Worm (Caenorhabditis elegans) whole organism, L4 larva: ENCODE measurements around the gene fipr-29.
A peak's percentile ranks its signal among the peaks of the same experiment; 100 is the strongest.

Source experiments
- F44E2.7 ChIP-seq: fragments of 200-800 bp; sonication (Bioruptor generic); IDR thresholded peaks from 2 replicates; pipeline ENCODE4 v2.1.2; 2022; ENCODE audit warnings: missing genetic modification characterization, missing compliant biosample characterization
- R02D3.7 ChIP-seq: fragments of 150-350 bp; sonication (generic microtip); optimal IDR thresholded peaks from 3 replicates; lab custom pipeline; 2014; ENCODE audit warnings: missing biosample characterization, missing genetic modification characterization
- T26A8.4 ChIP-seq: fragments of 200-800 bp; sonication (Bioruptor generic); IDR thresholded peaks from 2 replicates; pipeline ENCODE4 v1.3.6; 2022; ENCODE audit warnings: missing genetic modification characterization, missing compliant biosample characterization
- ZK337.2 ChIP-seq: fragments of 200-800 bp; sonication (Bioruptor generic); IDR thresholded peaks from 2 replicates; pipeline ENCODE4 v1.3.6; 2022; ENCODE audit warnings: missing genetic modification reagents, missing genetic modification characterization, missing compliant biosample characterization
- aha-1 ChIP-seq: fragments of 150-350 bp; peaks from one replicate; lab custom pipeline; 2014; ENCODE audit warnings: missing biosample characterization, missing genetic modification characterization
- aly-2 ChIP-seq: sonication (generic microtip); optimal IDR thresholded peaks from 2 replicates; lab custom pipeline; 2018; ENCODE audit warnings: missing biosample characterization, missing genetic modification characterization
- arid-1 ChIP-seq: fragments of 200-800 bp; sonication (Bioruptor generic); conservative IDR thresholded peaks from 2 replicates; pipeline ENCODE4 v1.3.6; 2022; ENCODE audit warnings: missing genetic modification reagents, missing genetic modification characterization, missing compliant biosample characterization
- ceh-28 ChIP-seq: fragments of 150-350 bp; optimal IDR thresholded peaks from 2 replicates; lab custom pipeline; 2014; ENCODE audit warnings: missing biosample characterization, missing genetic modification reagents, missing genetic modification characterization
- ceh-44 ChIP-seq: fragments of 200-800 bp; sonication (Bioruptor generic); IDR thresholded peaks from 2 replicates; pipeline ENCODE4 v1.3.6; 2022; ENCODE audit warnings: missing genetic modification reagents, missing genetic modification characterization, missing compliant biosample characterization
- ces-1 ChIP-seq: fragments of 150-350 bp; sonication (generic microtip); optimal IDR thresholded peaks from 4 replicates; lab custom pipeline; 2014; ENCODE audit warnings: missing biosample characterization, missing genetic modification reagents, missing genetic modification characterization
- dmd-6 ChIP-seq: fragments of 200-800 bp; sonication (Bioruptor generic); IDR thresholded peaks from 2 replicates; pipeline ENCODE4 v1.3.6; 2022; ENCODE audit warnings: missing genetic modification reagents, missing genetic modification characterization, missing compliant biosample characterization
- dpl-1 ChIP-seq: fragments of 150-350 bp; optimal IDR thresholded peaks from 2 replicates; lab custom pipeline; 2014; ENCODE audit warnings: missing biosample characterization, missing genetic modification reagents, missing genetic modification characterization
- duxl-1 ChIP-seq: sonication (generic microtip); optimal IDR thresholded peaks from 2 replicates; lab custom pipeline; 2016; ENCODE audit warnings: mild to moderate bottlenecking, missing genetic modification characterization, moderate library complexity, missing compliant biosample characterization; ENCODE audit not compliant: poor library complexity
- dve-1 ChIP-seq: sonication (generic microtip); optimal IDR thresholded peaks from 2 replicates; lab custom pipeline; 2017; ENCODE audit warnings: antibody characterized with exemption, mild to moderate bottlenecking, missing genetic modification characterization, missing compliant biosample characterization; ENCODE audit not compliant: insufficient read depth
- hif-1 ChIP-seq, 2 experiments: sonication (generic microtip); optimal IDR thresholded peaks; 2 replicates each; lab custom pipeline; 2016 to 2017; ENCODE audit warnings: missing compliant biosample characterization in 2 of 2, missing genetic modification characterization in 2 of 2, missing genetic modification reagents in 2 of 2, missing genotype in 2 of 2, mild to moderate bottlenecking in 1 of 2
- hlh-30 ChIP-seq: sonication (generic microtip); optimal IDR thresholded peaks from 2 replicates; lab custom pipeline; 2017; ENCODE audit warnings: antibody characterized with exemption, mild to moderate bottlenecking, missing genetic modification characterization, missing compliant biosample characterization; ENCODE audit not compliant: insufficient read depth
- jun-1 ChIP-seq: fragments of 150-350 bp; optimal IDR thresholded peaks from 2 replicates; lab custom pipeline; 2014; ENCODE audit warnings: missing biosample characterization, missing genetic modification reagents, missing genetic modification characterization
- lin-29 ChIP-seq: fragments of 200-800 bp; sonication (Bioruptor generic); IDR thresholded peaks from 2 replicates; pipeline ENCODE4 v1.3.6; 2022; ENCODE audit warnings: missing genetic modification reagents, missing genetic modification characterization, missing compliant biosample characterization
- lin-38 ChIP-seq: fragments of 200-800 bp; sonication (Bioruptor generic); IDR thresholded peaks from 2 replicates; pipeline ENCODE4 v1.3.6; 2022; ENCODE audit warnings: missing genetic modification reagents, missing genetic modification characterization, missing compliant biosample characterization
- lsy-2 ChIP-seq, 2 experiments: fragments of 150-350 bp in 1 of 2; sonication (generic microtip) in 1 of 2; optimal IDR thresholded peaks; 2 replicates each; lab custom pipeline; 2014 to 2017; ENCODE audit warnings: missing biosample characterization in 2 of 2, missing genetic modification characterization in 2 of 2
- mdl-1 ChIP-seq, 2 experiments: fragments of 150-350 bp in 1 of 2; sonication (generic microtip) in 1 of 2; optimal IDR thresholded peaks; 2 replicates each; lab custom pipeline; 2014 to 2017; ENCODE audit warnings: missing biosample characterization in 2 of 2, missing genetic modification characterization in 2 of 2
- mdt-29 ChIP-seq: fragments of 200-800 bp; sonication (Bioruptor generic); IDR thresholded peaks from 2 replicates; pipeline ENCODE4 v1.3.6; 2022; ENCODE audit warnings: missing genetic modification reagents, missing genetic modification characterization, missing compliant biosample characterization
- nhr-10 ChIP-seq: fragments of 150-350 bp; optimal IDR thresholded peaks from 2 replicates; lab custom pipeline; 2014; ENCODE audit warnings: missing biosample characterization, missing genetic modification characterization
- nhr-102 ChIP-seq: sonication (generic microtip); optimal IDR thresholded peaks from 2 replicates; lab custom pipeline; 2016; ENCODE audit warnings: mild to moderate bottlenecking, missing genetic modification characterization, moderate library complexity, missing compliant biosample characterization
- nhr-111 ChIP-seq: fragments of 200-800 bp; sonication (Bioruptor generic); optimal IDR thresholded peaks from 2 replicates; lab custom pipeline; 2018; ENCODE audit warnings: mild to moderate bottlenecking, missing genetic modification characterization, missing compliant biosample characterization
- nhr-237 ChIP-seq: sonication (generic microtip); optimal IDR thresholded peaks from 2 replicates; lab custom pipeline; 2017; ENCODE audit warnings: missing biosample characterization, missing genetic modification characterization
- nhr-25 ChIP-seq: sonication (generic microtip); optimal IDR thresholded peaks from 2 replicates; lab custom pipeline; 2017; ENCODE audit warnings: missing genetic modification characterization, mild to moderate bottlenecking, missing compliant biosample characterization, antibody characterized with exemption, moderate library complexity, borderline replicate concordance; ENCODE audit not compliant: insufficient read depth
- nhr-41 ChIP-seq: fragments of 200-800 bp; sonication (Bioruptor generic); IDR thresholded peaks from 2 replicates; pipeline ENCODE4 v1.3.6; 2022; ENCODE audit warnings: missing genetic modification reagents, missing genetic modification characterization, missing compliant biosample characterization
- nhr-6 ChIP-seq: fragments of 150-350 bp; optimal IDR thresholded peaks from 2 replicates; lab custom pipeline; 2014; ENCODE audit warnings: missing biosample characterization, missing genetic modification characterization
- nhr-76 ChIP-seq: fragments of 150-350 bp; optimal IDR thresholded peaks from 2 replicates; lab custom pipeline; 2014; ENCODE audit warnings: missing biosample characterization, missing genetic modification characterization
- php-3 ChIP-seq: fragments of 200-800 bp; sonication (Bioruptor generic); IDR thresholded peaks from 2 replicates; pipeline ENCODE4 v1.3.6; 2022; ENCODE audit warnings: missing genetic modification reagents, missing genetic modification characterization, missing compliant biosample characterization
- pqm-1 ChIP-seq: sonication (generic microtip); optimal IDR thresholded peaks from 2 replicates; lab custom pipeline; 2017; ENCODE audit warnings: missing biosample characterization, missing genetic modification characterization
- rbr-2 ChIP-seq: sonication (generic microtip); optimal IDR thresholded peaks from 2 replicates; lab custom pipeline; 2016; ENCODE audit warnings: missing genotype, missing genetic modification characterization, missing compliant biosample characterization
- sdz-12 ChIP-seq: fragments of 200-800 bp; sonication (Bioruptor generic); optimal IDR thresholded peaks from 2 replicates; lab custom pipeline; 2018; ENCODE audit warnings: mild to moderate bottlenecking, missing genetic modification characterization, missing compliant biosample characterization
- set-16 ChIP-seq: fragments of 200-800 bp; sonication (Bioruptor generic); IDR thresholded peaks from 2 replicates; pipeline ENCODE4 v1.3.6; 2022; ENCODE audit warnings: missing genetic modification reagents, missing genetic modification characterization, missing compliant biosample characterization
- snpc-4 ChIP-seq: fragments of 150-350 bp; optimal IDR thresholded peaks from 2 replicates; lab custom pipeline; 2014; ENCODE audit warnings: missing biosample characterization, missing genetic modification characterization
- spr-1 ChIP-seq: sonication (generic microtip); optimal IDR thresholded peaks from 2 replicates; lab custom pipeline; 2016; ENCODE audit warnings: mild to moderate bottlenecking, missing genetic modification characterization, missing compliant biosample characterization
- unc-130 ChIP-seq: sonication (generic microtip); optimal IDR thresholded peaks from 2 replicates; lab custom pipeline; 2016; ENCODE audit warnings: missing genetic modification reagents, missing genetic modification characterization, missing compliant biosample characterization
- unc-62 ChIP-seq, 3 experiments: fragments of 150-350 bp in 1 of 3; sonication (generic microtip); optimal IDR thresholded peaks in 2 of 3; peaks in 1 of 3; 1 replicate in 1 of 3; 2 replicates in 2 of 3; lab custom pipeline; 2014 to 2017; ENCODE audit warnings: missing biosample characterization in 3 of 3, missing genetic modification characterization in 3 of 3, missing genetic modification reagents in 3 of 3, missing genotype in 1 of 3
- zfp-2 ChIP-seq: sonication (generic microtip); optimal IDR thresholded peaks from 2 replicates; lab custom pipeline; 2016; ENCODE audit warnings: mild to moderate bottlenecking, missing genetic modification characterization, missing compliant biosample characterization
- zfp-3 ChIP-seq: fragments of 200-800 bp; sonication (Bioruptor generic); conservative IDR thresholded peaks from 2 replicates; pipeline ENCODE4 v1.3.6; 2022; ENCODE audit warnings: missing genetic modification reagents, missing genetic modification characterization, missing compliant biosample characterization
- zip-2 ChIP-seq: fragments of 150-350 bp; optimal IDR thresholded peaks from 2 replicates; lab custom pipeline; 2014; ENCODE audit warnings: missing biosample characterization, missing genetic modification characterization
- ztf-7 ChIP-seq: fragments of 150-350 bp; optimal IDR thresholded peaks from 2 replicates; lab custom pipeline; 2014; ENCODE audit warnings: missing biosample characterization, missing genetic modification characterization

fipr-29 gene

DNA sequence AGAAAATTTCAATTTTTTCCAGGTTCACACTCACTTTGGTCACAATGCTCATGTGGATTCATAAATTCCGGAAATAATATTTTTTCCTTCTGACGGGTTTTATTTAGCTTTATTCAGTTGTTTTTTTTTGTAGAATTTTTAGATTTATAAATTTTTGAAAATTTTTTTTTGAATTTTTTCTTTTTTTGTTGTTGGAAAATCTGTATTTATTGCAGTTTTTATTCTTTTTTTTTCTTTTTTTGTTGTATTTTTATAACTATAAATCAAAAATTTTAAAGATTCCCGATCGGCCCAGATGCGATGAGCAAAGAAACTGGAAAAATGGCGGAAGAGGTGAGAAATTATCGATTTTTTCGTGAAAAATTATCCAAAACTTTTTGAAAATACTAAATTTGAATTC is 31.4 kb upstream of the fipr-29 start, which contains the start of gene ccep-135:
TSS of gene ccep-135 (plus strand) at position 301 of the 400 bp plus-strand sequence.
- no peak for TF ChIP-seq nhr-6 (tag; lab: Kevin White, UChicago)
- no peak for TF ChIP-seq R02D3.7 (tag; lab: Kevin White, UChicago)
- no peak for TF ChIP-seq zfp-3 (GFP tag; lab: Robert Waterston, UW)
- TF ChIP-seq arid-1 (GFP tag; lab: Robert Waterston, UW): no peak
- no peak for TF ChIP-seq set-16 (GFP tag; lab: Robert Waterston, UW)
- TF ChIP-seq snpc-4 (tag; lab: Kevin White, UChicago): no peak
- no peak for TF ChIP-seq nhr-76 (tag; lab: Kevin White, UChicago)
- TF ChIP-seq hif-1 (tag; optimal IDR thresholded peaks at IDR 0.05; lab: Kevin White, UChicago): no peak
- TF ChIP-seq php-3 (GFP tag; lab: Robert Waterston, UW): no peak
- no peak for TF ChIP-seq dmd-6 (GFP tag; lab: Robert Waterston, UW)
- TF ChIP-seq nhr-25 (tag; lab: Kevin White, UChicago): no peak
- no peak for TF ChIP-seq mdl-1 (tag; optimal IDR thresholded peaks at IDR 0.05; lab: Kevin White, UChicago)
- no peak for TF ChIP-seq rbr-2 (tag; lab: Kevin White, UChicago)
- TF ChIP-seq aly-2 (tag; lab: Kevin White, UChicago): no peak
- no peak for TF ChIP-seq duxl-1

- no peak for TF ChIP-seq jun-1 (tag; lab: Kevin White, UChicago)
- TF ChIP-seq mdl-1 (tag; optimal IDR thresholded peaks at IDR 0.05; lab: Kevin White, UChicago): no peak
- no peak for TF ChIP-seq ceh-44 (GFP tag; lab: Robert Waterston, UW)
- TF ChIP-seq ces-1: no peak
- TF ChIP-seq nhr-111 (GFP tag; lab: Kevin White, UChicago): no peak
- TF ChIP-seq dve-1 (tag; lab: Kevin White, UChicago): no peak
- no peak for TF ChIP-seq php-3 (GFP tag; lab: Robert Waterston, UW)
- no peak for TF ChIP-seq R02D3.7 (tag; lab: Kevin White, UChicago)
- TF ChIP-seq mdt-29: no peak
- no peak for TF ChIP-seq hlh-30 (tag; lab: Kevin White, UChicago)
- TF ChIP-seq nhr-41: no peak
- TF ChIP-seq unc-130: no peak
- no peak for TF ChIP-seq unc-62 (GFP tag; optimal IDR thresholded peaks at IDR 0.05 in 1 of 2; lab: Kevin White, UChicago)
- TF ChIP-seq unc-62 (tag; optimal IDR thresholded peaks at IDR 0.05; lab: Kevin White, UChicago): no peak
- TF ChIP-seq dmd-6 (GFP tag; lab: Robert Waterston, UW): no peak
Measured at ce11 chrIII:3086471-3086870, 26.3 kb upstream of the fipr-29 start, which contains the start of gene sft-1. sft-1 (plus strand) TSS chrIII:3086671.

DNA sequence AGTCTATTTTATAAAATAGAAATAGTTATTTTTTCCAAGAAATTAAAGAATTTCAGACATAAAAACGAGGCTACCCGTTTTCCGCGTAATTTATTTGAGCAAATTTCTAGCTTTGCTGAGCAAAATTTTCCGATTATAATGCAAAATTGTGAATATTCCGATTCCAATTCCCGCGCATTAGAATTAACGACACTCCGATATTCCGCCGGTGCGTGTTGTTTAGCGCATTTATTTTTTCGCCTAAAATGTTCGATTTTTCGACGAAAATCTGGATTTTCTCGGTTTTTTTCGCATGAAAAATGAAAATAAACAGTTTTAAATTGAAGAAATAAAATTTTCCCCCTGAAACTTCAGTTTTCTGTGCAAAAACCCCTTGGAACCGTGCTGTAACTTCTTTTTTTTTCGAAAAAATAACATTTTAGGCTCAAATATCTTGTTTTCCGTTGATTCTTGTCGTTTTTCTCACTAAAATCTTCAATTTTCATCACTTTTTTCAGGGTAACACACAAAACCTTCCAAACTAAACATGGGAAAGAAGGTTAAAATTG is 9.9 kb upstream of the fipr-29 start, which contains the start of gene H06I04.3:
TSS of gene H06I04.3 (plus strand) at position 498 of the 548 bp plus-strand sequence.
- TF ChIP-seq nhr-25 (tag; lab: Kevin White, UChicago): no peak
- no peak for TF ChIP-seq ZK337.2 (GFP tag; lab: Robert Waterston, UW)
- no peak for TF ChIP-seq nhr-237 (tag; lab: Kevin White, UChicago)
- no peak for TF ChIP-seq ztf-7 (tag; lab: Kevin White, UChicago)
- TF ChIP-seq hlh-30 (tag; lab: Kevin White, UChicago): no peak
- TF ChIP-seq zfp-2: no peak
- TF ChIP-seq T26A8.4 (GFP tag; lab: Robert Waterston, UW): no peak
- no peak for TF ChIP-seq spr-1 (tag; lab: Kevin White, UChicago)
- no peak for TF ChIP-seq ceh-28 (tag; lab: Kevin White, UChicago)
- no peak for TF ChIP-seq ces-1
- no peak for TF ChIP-seq F44E2.7 (GFP tag; lab: Robert Waterston, UW)
- TF ChIP-seq sdz-12 (GFP tag; lab: Kevin White, UChicago): no peak
- TF ChIP-seq pqm-1: no peak
- TF ChIP-seq nhr-10 (tag; lab: Kevin White, UChicago): no peak
- TF ChIP-seq unc-62 (GFP tag; optimal IDR thresholded peaks at IDR 0.05 in 1 of 2; lab: Kevin White, UChicago): peak in 1 of 2 experiments; percentile 10
- no peak for TF ChIP-seq unc-62 (tag; optimal IDR thresholded peaks at IDR 0.05; lab: Kevin White, UChicago)
- no peak for TF ChIP-seq mdl-1 (tag; optimal IDR thresholded peaks at IDR 0.05; lab: Kevin White, UChicago)
- no peak for TF ChIP-seq nhr-6 (tag; lab: Kevin White, UChicago)
- no peak for TF ChIP-seq dmd-6 (GFP tag; lab: Robert Waterston, UW)
- TF ChIP-seq aha-1 (tag; lab: Kevin White, UChicago): peak; percentile 47
- TF ChIP-seq lin-29: no peak
- no peak for TF ChIP-seq dve-1 (tag; lab: Kevin White, UChicago)
- TF ChIP-seq nhr-76 (tag; lab: Kevin White, UChicago): no peak
- TF ChIP-seq zip-2 (tag; lab: Kevin White, UChicago): no peak
- no peak for TF ChIP-seq mdt-29
- no peak for TF ChIP-seq nhr-102 (tag; lab: Kevin White, UChicago)
- TF ChIP-seq zfp-3 (GFP tag; lab: Robert Waterston, UW): 0 out of 2 replicates have a peak, but pooled peaks have one; percentile 7
- TF ChIP-seq lsy-2 (tag; optimal IDR thresholded peaks at IDR 0.05; lab: Kevin White, UChicago): peak in 1 of 2 experiments; percentile 64
- no peak for TF ChIP-seq hif-1 (tag; optimal IDR thresholded peaks at IDR 0.05; lab: Kevin White, UChicago)
- peak; percentile 55 for TF ChIP-seq lin-38
- peak; percentile 77 for TF ChIP-seq dpl-1
